Fruit fly (Drosophila melanogaster) whole organism, pupa: ENCODE data around the gene CG16789.

Experiments
- CG10348 ChIP-seq: fragments of 200-800 bp; sonication (Bioruptor generic); IDR thresholded peaks from 2 replicates; pipeline ENCODE4 v1.3.6; 2022; ENCODE audit warnings: missing biosample characterization, missing genetic modification characterization
- CG12605 ChIP-seq: fragments of 200-800 bp; sonication (Bioruptor generic); IDR thresholded peaks from 2 replicates; pipeline ENCODE4 v1.3.6; 2022; ENCODE audit warnings: missing biosample characterization, missing genetic modification characterization
- CG13204 ChIP-seq: fragments of 200-800 bp; sonication (Bioruptor generic); optimal IDR thresholded peaks from 2 replicates; lab custom pipeline; 2018; ENCODE audit warnings: missing biosample characterization, mild to moderate bottlenecking, missing genetic modification characterization, moderate library complexity
- CG14655 ChIP-seq: fragments of 200-800 bp; sonication (Bioruptor generic); optimal IDR thresholded peaks from 3 replicates; lab custom pipeline; 2017; ENCODE audit warnings: mild to moderate bottlenecking, missing biosample characterization, missing genetic modification reagents, missing genetic modification characterization
- CG15710 ChIP-seq: fragments of 200-800 bp; sonication (Bioruptor generic); optimal IDR thresholded peaks from 2 replicates; lab custom pipeline; 2018; ENCODE audit warnings: missing biosample characterization, mild to moderate bottlenecking, missing genetic modification characterization, moderate library complexity
- CG17806 ChIP-seq: fragments of 200-800 bp; sonication (Bioruptor generic); optimal IDR thresholded peaks from 2 replicates; lab custom pipeline; 2018; ENCODE audit warnings: missing biosample characterization, mild to moderate bottlenecking, missing genetic modification characterization, moderate library complexity
- CG32121 ChIP-seq: fragments of 200-800 bp; sonication (Bioruptor generic); IDR thresholded peaks from 2 replicates; pipeline ENCODE4 v1.3.6; 2022; ENCODE audit warnings: missing biosample characterization, missing genetic modification characterization
- CG34367 ChIP-seq: fragments of 200-800 bp; sonication (Bioruptor generic); optimal IDR thresholded peaks from 2 replicates; lab custom pipeline; 2018; ENCODE audit warnings: missing biosample characterization, mild to moderate bottlenecking, missing genetic modification characterization
- CG4496 ChIP-seq: fragments of 200-800 bp; sonication (Bioruptor generic); IDR thresholded peaks from 3 replicates; pipeline ENCODE4 v1.3.6; 2022; ENCODE audit warnings: missing biosample characterization, missing genetic modification characterization
- CG8159 ChIP-seq: fragments of 200-800 bp; sonication (Bioruptor generic); optimal IDR thresholded peaks from 3 replicates; lab custom pipeline; 2018; ENCODE audit warnings: missing biosample characterization, mild to moderate bottlenecking, missing genetic modification characterization, moderate library complexity
- CG8301 ChIP-seq: fragments of 200-800 bp; sonication (Bioruptor generic); optimal IDR thresholded peaks from 2 replicates; lab custom pipeline; 2018; ENCODE audit warnings: missing biosample characterization, mild to moderate bottlenecking, missing genetic modification characterization
- CG9948 ChIP-seq: fragments of 200-800 bp; sonication (Bioruptor generic); optimal IDR thresholded peaks from 2 replicates; lab custom pipeline; 2018; ENCODE audit warnings: missing biosample characterization, mild to moderate bottlenecking, missing genetic modification characterization, moderate library complexity
- D1 ChIP-seq: fragments of 200-800 bp; sonication (Bioruptor generic); optimal IDR thresholded peaks from 2 replicates; lab custom pipeline; 2018; ENCODE audit warnings: missing biosample characterization, mild to moderate bottlenecking, missing genetic modification characterization, moderate library complexity
- EcR ChIP-seq: fragments of 200-800 bp; sonication (Bioruptor generic); optimal IDR thresholded peaks from 3 replicates; lab custom pipeline; 2019; ENCODE audit warnings: missing biosample characterization, missing genetic modification characterization, mild to moderate bottlenecking, moderate library complexity, missing genetic modification reagents
- Ets98B ChIP-seq: fragments of 200-800 bp; sonication (Bioruptor generic); IDR thresholded peaks from 2 replicates; pipeline ENCODE4 v1.3.6; 2022; ENCODE audit warnings: missing biosample characterization, missing genetic modification characterization
- Pif1A ChIP-seq: fragments of 200-800 bp; sonication (Bioruptor generic); optimal IDR thresholded peaks from 3 replicates; lab custom pipeline; 2016; ENCODE audit warnings: missing biosample characterization, missing genetic modification characterization
- Pif1B ChIP-seq: fragments of 200-800 bp; sonication (Bioruptor generic); optimal IDR thresholded peaks from 3 replicates; lab custom pipeline; 2016; ENCODE audit warnings: missing biosample characterization, missing genetic modification characterization
- Snoo ChIP-seq: fragments of 200-800 bp; sonication (Bioruptor generic); optimal IDR thresholded peaks from 3 replicates; lab custom pipeline; 2017; ENCODE audit warnings: missing biosample characterization, mild to moderate bottlenecking, missing genetic modification characterization, inconsistent platforms
- fd96Ca ChIP-seq: fragments of 200-800 bp; sonication (Bioruptor generic); IDR thresholded peaks from 3 replicates; pipeline ENCODE4 v1.3.6; 2022; ENCODE audit warnings: missing biosample characterization, missing genetic modification characterization
- gl ChIP-seq: fragments of 200-800 bp; sonication (Bioruptor generic); optimal IDR thresholded peaks from 2 replicates; lab custom pipeline; 2018; ENCODE audit warnings: missing biosample characterization, mild to moderate bottlenecking, missing genetic modification characterization
- rn ChIP-seq: fragments of 200-800 bp; sonication (Bioruptor generic); IDR thresholded peaks from 2 replicates; pipeline ENCODE4 v1.3.6; 2022; ENCODE audit warnings: missing biosample characterization, missing genetic modification characterization

CG16789 gene

DNA sequence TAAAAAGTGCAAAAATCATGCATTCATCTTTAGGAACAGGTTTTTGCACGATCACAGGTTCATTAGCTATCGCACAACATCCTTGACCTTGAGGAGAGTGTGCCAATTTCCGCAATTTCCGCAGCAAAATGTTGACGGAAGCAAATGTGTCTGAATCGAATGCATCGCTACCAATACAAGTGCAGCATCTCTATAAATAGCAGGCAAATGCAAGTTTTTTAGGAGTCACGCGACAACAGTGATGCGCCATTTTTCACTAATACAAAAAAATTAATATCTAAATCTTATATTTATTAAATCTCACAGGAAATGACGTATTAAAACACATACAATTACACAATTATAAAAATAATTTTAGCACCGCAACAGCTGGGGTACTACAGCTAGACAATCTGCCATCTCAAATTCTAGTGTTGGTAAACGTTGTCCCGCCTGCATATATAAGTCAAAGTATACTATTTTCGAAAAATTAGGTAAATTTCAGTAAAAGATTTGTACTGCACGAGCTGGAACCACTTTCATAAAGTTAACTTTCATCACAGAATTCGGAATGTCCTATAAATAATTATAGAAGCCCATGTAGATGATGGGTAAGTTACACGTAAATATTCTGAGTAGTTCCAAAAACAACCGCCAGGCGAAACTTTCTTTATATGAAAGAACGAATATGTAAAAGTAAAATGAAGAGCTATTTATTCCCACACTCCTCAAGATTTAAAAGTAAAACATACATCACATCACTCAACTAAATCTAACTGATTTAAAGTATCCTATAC lies 8.0 kb downstream of the CG16789 start, which contains the start of gene CG9399:
Gene CG9399, minus strand, starts transcription at position 400 of the 776 bp plus-strand sequence.
- TF ChIP-seq CG4496 (peak; percentile 99), gl (tag; lab: Kevin White, UChicago) (peak; percentile 90), CG15710 (tag; lab: Kevin White, UChicago) (peak; percentile 97), CG17806 (peak; percentile 97), CG34367 (tag; lab: Kevin White, UChicago) (peak; percentile 95), fd96Ca (GFP tag; lab: Robert Waterston, UW) (peak; percentile 98), Snoo (tag; lab: Kevin White, UChicago) (peak; percentile 96), EcR (GFP tag; lab: Kevin White, UChicago) (peak; percentile 67), CG14655 (GFP tag; lab: Kevin White, UChicago) (peak; percentile 98), CG10348 (GFP tag; lab: Robert Waterston, UW) (peak; percentile 92), D1 (tag; lab: Kevin White, UChicago) (peak; percentile 76), Pif1A (GFP tag; lab: Kevin White, UChicago) (peak; percentile 96), CG32121 (GFP tag; lab: Robert Waterston, UW) (peak; percentile 98), CG9948 (tag; lab: Kevin White, UChicago) (peak; percentile 96), rn (GFP tag; lab: Robert Waterston, UW) (peak; percentile 97), CG8301 (peak; percentile 99), CG12605 (peak; percentile 97), CG8159 (tag; lab: Kevin White, UChicago) (peak; percentile 95), CG13204 (GFP tag; lab: Kevin White, UChicago) (peak; percentile 82), Pif1B (peak; percentile 96), Ets98B (peak; percentile 99)
- TF ChIP-seq, all 21 proteins: peak for 21

DNA sequence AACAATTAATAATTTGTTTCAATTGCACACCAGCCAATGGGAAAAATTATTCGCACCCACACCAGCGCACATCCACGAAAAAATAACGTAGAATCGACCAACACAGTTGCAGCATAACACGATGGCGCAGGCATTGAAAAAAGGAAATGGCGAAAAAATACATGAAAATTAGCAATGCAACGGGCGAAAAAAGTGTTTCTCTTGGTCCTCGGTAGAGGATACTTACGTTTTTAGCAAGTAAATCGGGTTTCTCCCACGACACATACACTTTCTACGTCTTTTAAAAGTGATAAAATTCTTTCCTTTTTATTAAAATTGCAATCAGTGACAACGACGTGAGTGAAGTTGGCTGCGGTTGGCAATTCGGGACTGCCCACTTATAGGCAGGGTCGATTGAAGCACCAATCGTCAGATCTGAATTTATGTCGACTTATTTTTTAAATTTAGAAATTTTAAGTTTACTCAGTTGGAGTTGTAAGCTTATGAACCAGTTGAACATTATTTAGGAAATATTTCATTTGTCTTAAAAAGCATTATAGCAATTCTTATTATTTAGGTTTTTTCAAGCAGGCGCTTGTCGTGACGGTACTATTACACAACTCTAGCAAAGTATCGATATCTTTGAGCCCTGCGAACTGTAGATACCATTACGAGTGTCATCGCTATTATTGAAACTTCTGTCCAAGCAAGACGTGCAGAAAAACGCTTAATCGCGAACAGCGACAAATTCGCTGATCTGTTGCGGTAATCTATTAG lies 11.6 kb downstream of the CG16789 start, which contains the start of the genes Kap-alpha3 and Son:
Gene Kap-alpha3, minus strand, starts transcription at position 352 of the 756 bp plus-strand sequence.
Gene Son, plus strand, starts transcription at position 661 of the 756 bp plus-strand sequence.
- TF ChIP-seq CG9948 (tag; lab: Kevin White, UChicago): peak; percentile 59
- peak; percentile 83 for TF ChIP-seq Pif1A (GFP tag; lab: Kevin White, UChicago)
- no peak for TF ChIP-seq D1 (tag; lab: Kevin White, UChicago)
- TF ChIP-seq EcR (GFP tag; lab: Kevin White, UChicago): no peak
- peak; percentile 74 for TF ChIP-seq CG34367 (tag; lab: Kevin White, UChicago)
- TF ChIP-seq rn (GFP tag; lab: Robert Waterston, UW): peak; percentile 52
- TF ChIP-seq CG8301: peak; percentile 77
- peak; percentile 36 for TF ChIP-seq CG17806
- TF ChIP-seq Ets98B: peak; percentile 73
- TF ChIP-seq CG10348 (GFP tag; lab: Robert Waterston, UW): no peak
- peak; percentile 72 for TF ChIP-seq CG8159 (tag; lab: Kevin White, UChicago)
- peak; percentile 57 for TF ChIP-seq gl (tag; lab: Kevin White, UChicago)
- peak; percentile 75 for TF ChIP-seq Pif1B
- TF ChIP-seq CG32121 (GFP tag; lab: Robert Waterston, UW): peak; percentile 79
- TF ChIP-seq fd96Ca (GFP tag; lab: Robert Waterston, UW): peak; percentile 73; the same call in 2 of the 3 replicates
- no peak for TF ChIP-seq CG14655 (GFP tag; lab: Kevin White, UChicago)
- TF ChIP-seq Snoo (tag; lab: Kevin White, UChicago): peak; percentile 91
- TF ChIP-seq CG15710 (tag; lab: Kevin White, UChicago): peak; percentile 79
- TF ChIP-seq CG12605: no peak
- TF ChIP-seq CG13204 (GFP tag; lab: Kevin White, UChicago): no peak
- TF ChIP-seq CG4496: peak; percentile 89

DNA sequence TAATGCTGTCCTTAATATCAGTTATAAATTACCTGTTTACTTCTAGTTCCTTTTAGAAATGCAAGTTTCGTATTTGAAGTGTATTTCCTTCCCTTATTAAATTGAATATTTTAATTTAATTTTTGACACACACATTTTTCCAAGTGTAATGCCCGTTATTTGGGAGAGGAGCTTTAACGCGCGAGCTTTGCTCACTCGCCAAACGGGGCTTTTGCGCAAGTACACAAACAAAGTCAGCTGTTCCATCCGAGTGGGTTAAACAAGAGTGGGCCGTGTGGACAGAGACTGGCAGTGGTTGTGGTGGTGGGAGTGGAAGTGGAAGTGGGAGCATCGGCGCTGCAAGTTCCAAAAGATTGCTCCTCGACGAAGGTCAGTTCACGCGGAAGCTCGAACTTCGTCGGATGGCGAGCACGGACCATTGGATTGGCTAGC lies 15.1 kb downstream of the CG16789 start, which contains the start of gene CG8301:
Gene CG8301, plus strand, starts transcription at position 218 of the 432 bp plus-strand sequence.
- TF ChIP-seq CG14655 (GFP tag; lab: Kevin White, UChicago) (no peak), CG32121 (GFP tag; lab: Robert Waterston, UW) (peak; percentile 55; the same call in 1 of the 2 replicates), Pif1A (GFP tag; lab: Kevin White, UChicago) (no peak), CG4496 (peak; percentile 24; the same call in 1 of the 3 replicates), CG10348 (GFP tag; lab: Robert Waterston, UW) (no peak), rn (GFP tag; lab: Robert Waterston, UW) (no peak), CG13204 (GFP tag; lab: Kevin White, UChicago) (no peak), CG17806 (peak; percentile 26), Snoo (tag; lab: Kevin White, UChicago) (peak; percentile 8), gl (tag; lab: Kevin White, UChicago) (no peak), CG34367 (tag; lab: Kevin White, UChicago) (no peak), Ets98B (peak; percentile 63; the same call in 1 of the 2 replicates), CG15710 (tag; lab: Kevin White, UChicago) (no peak), Pif1B (peak; percentile 26), CG9948 (tag; lab: Kevin White, UChicago) (no peak), CG8159 (tag; lab: Kevin White, UChicago) (peak; percentile 10), EcR (GFP tag; lab: Kevin White, UChicago) (no peak), fd96Ca (GFP tag; lab: Robert Waterston, UW) (0 out of 3 replicates have a peak, but pooled peaks have one; percentile 26), CG12605 (peak; percentile 53; the same call in 1 of the 2 replicates), D1 (tag; lab: Kevin White, UChicago) (no peak), CG8301 (peak; percentile 75)

DNA sequence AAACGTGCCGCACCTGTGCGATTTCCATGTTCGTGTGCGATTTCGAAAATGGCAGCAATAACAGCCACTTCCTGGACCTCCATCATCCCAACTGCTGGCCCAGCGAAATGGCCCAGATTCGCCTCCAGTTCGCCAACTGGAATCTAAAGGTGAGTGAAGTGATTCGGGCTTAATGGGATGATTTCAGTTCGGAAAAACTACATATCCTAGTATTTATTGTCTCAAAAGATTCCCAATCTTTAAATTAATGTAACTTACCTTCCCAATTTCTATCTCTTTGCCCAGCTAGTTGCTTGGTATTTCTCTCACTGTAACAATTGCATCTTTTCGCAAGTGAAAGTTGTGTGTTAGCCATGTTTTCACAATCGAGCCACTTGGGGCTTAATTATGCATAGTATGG lies 16.0 kb downstream of the CG16789 start:
- TF ChIP-seq CG17806 (no peak), CG8159 (tag; lab: Kevin White, UChicago) (no peak), CG13204 (GFP tag; lab: Kevin White, UChicago) (no peak), Ets98B (no peak), CG8301 (no peak), CG15710 (tag; lab: Kevin White, UChicago) (no peak), CG9948 (tag; lab: Kevin White, UChicago) (no peak), CG4496 (no peak), CG32121 (GFP tag; lab: Robert Waterston, UW) (no peak; the same call in 1 of the 2 replicates), rn (GFP tag; lab: Robert Waterston, UW) (no peak), fd96Ca (GFP tag; lab: Robert Waterston, UW) (no peak), gl (tag; lab: Kevin White, UChicago) (no peak), Pif1A (GFP tag; lab: Kevin White, UChicago) (no peak), EcR (GFP tag; lab: Kevin White, UChicago) (no peak), CG34367 (tag; lab: Kevin White, UChicago) (no peak), D1 (tag; lab: Kevin White, UChicago) (no peak), Pif1B (no peak)
